Fruit fly (Drosophila melanogaster) whole organism, wandering third instar larva: ENCODE data around the gene PolA1.

Source experiments
- Abd-B ChIP-seq: fragments of >200 bp; optimal IDR thresholded peaks from 2 replicates; lab custom pipeline; 2017; ENCODE audit warnings: missing biosample characterization, missing genetic modification characterization
- CG32264 ChIP-seq: fragments of 200-800 bp; sonication (Bioruptor generic); optimal IDR thresholded peaks from 2 replicates; lab custom pipeline; 2016; ENCODE audit warnings: missing biosample characterization, missing genetic modification characterization
- CG9705 ChIP-seq: fragments of 200-800 bp; sonication (Bioruptor generic); optimal IDR thresholded peaks from 2 replicates; lab custom pipeline; 2018; ENCODE audit warnings: missing biosample characterization, mild to moderate bottlenecking, missing genetic modification characterization
- Dfd ChIP-seq: fragments of >200 bp; optimal IDR thresholded peaks from 2 replicates; lab custom pipeline; 2017; ENCODE audit warnings: missing biosample characterization, missing genetic modification characterization
- Dif ChIP-seq: fragments of 200-275, 200-300 bp; sonication (Bioruptor generic); optimal IDR thresholded peaks from 2 replicates; lab custom pipeline; 2018; ENCODE audit warnings: missing biosample characterization, missing genetic modification characterization; ENCODE audit not compliant: partially characterized antibody
- GATAd ChIP-seq: sonication (Bioruptor generic); optimal IDR thresholded peaks from 2 replicates; lab custom pipeline; 2016; ENCODE audit warnings: missing biosample characterization, missing genetic modification characterization
- HLH106 ChIP-seq: fragments of 200-800 bp; optimal IDR thresholded peaks from 3 replicates; lab custom pipeline; 2019; ENCODE audit warnings: missing biosample characterization, mild to moderate bottlenecking, missing genetic modification characterization, moderate library complexity
- Hnf4 ChIP-seq: fragments of 200-800 bp; sonication (Bioruptor generic); optimal IDR thresholded peaks from 2 replicates; lab custom pipeline; 2016; ENCODE audit warnings: missing biosample characterization, mild to moderate bottlenecking, missing genetic modification characterization
- Hr78 ChIP-seq: fragments of >200 bp; optimal IDR thresholded peaks from 2 replicates; lab custom pipeline; 2017; ENCODE audit warnings: missing biosample characterization, missing genetic modification characterization
- Jra ChIP-seq: sonication (Bioruptor generic); optimal IDR thresholded peaks from 2 replicates; lab custom pipeline; 2016; ENCODE audit warnings: missing biosample characterization, missing genetic modification characterization
- Myc ChIP-seq: fragments of >200 bp; optimal IDR thresholded peaks from 2 replicates; lab custom pipeline; 2017
- OdsH ChIP-seq: fragments of 200-800 bp; sonication (Bioruptor generic); optimal IDR thresholded peaks from 2 replicates; lab custom pipeline; 2016; ENCODE audit warnings: missing biosample characterization, mild to moderate bottlenecking, missing genetic modification characterization
- Rel ChIP-seq, 2 experiments: fragments of 200-800 bp; sonication (Bioruptor generic) in 1 of 2; optimal IDR thresholded peaks; 2 replicates in 1 of 2; 3 replicates in 1 of 2; lab custom pipeline; 2016 to 2019; ENCODE audit warnings: mild to moderate bottlenecking in 2 of 2, missing biosample characterization in 2 of 2, missing genetic modification characterization in 2 of 2, moderate library complexity in 1 of 2
- Sp1 ChIP-seq: fragments of 200-800 bp; sonication (Bioruptor generic); optimal IDR thresholded peaks from 3 replicates; lab custom pipeline; 2019; ENCODE audit warnings: missing biosample characterization, mild to moderate bottlenecking, missing genetic modification characterization, moderate library complexity
- Vsx2 ChIP-seq: fragments of 200-300, 225-300 bp; sonication (Bioruptor generic); optimal IDR thresholded peaks from 2 replicates; lab custom pipeline; 2018; ENCODE audit warnings: missing biosample characterization, missing genetic modification characterization; ENCODE audit not compliant: partially characterized antibody
- br ChIP-seq: fragments of 200-800 bp; sonication (Bioruptor generic); optimal IDR thresholded peaks from 2 replicates; lab custom pipeline; 2016; ENCODE audit warnings: missing biosample characterization, missing genetic modification characterization
- brk ChIP-seq: fragments of 200-800 bp; sonication (Bioruptor generic); optimal IDR thresholded peaks from 2 replicates; lab custom pipeline; 2016; ENCODE audit warnings: missing biosample characterization, mild to moderate bottlenecking, missing genetic modification characterization
- dl ChIP-seq, 2 experiments: fragments of 175-275, 200-275 bp in 1 of 2; fragments of 200-275 bp in 1 of 2; sonication (Bioruptor generic); optimal IDR thresholded peaks; lab custom pipeline; 2018; ENCODE audit warnings: mild to moderate bottlenecking in 2 of 2, missing biosample characterization in 2 of 2, missing genetic modification characterization in 2 of 2, moderate library complexity in 2 of 2; ENCODE audit not compliant: partially characterized antibody in 2 of 2, insufficient read depth in 1 of 2
- dmrt93B ChIP-seq: fragments of 200-800 bp; sonication (Bioruptor generic); optimal IDR thresholded peaks from 2 replicates; lab custom pipeline; 2018; ENCODE audit warnings: missing biosample characterization, mild to moderate bottlenecking, missing genetic modification characterization
- dsf ChIP-seq: sonication (Bioruptor generic); optimal IDR thresholded peaks from 2 replicates; lab custom pipeline; 2016; ENCODE audit warnings: missing biosample characterization, missing genetic modification characterization, borderline replicate concordance
- ey ChIP-seq: fragments of 200-800 bp; sonication (Bioruptor generic); optimal IDR thresholded peaks from 2 replicates; lab custom pipeline; 2016; ENCODE audit warnings: missing biosample characterization, missing genetic modification characterization
- foxo ChIP-seq, 2 experiments: fragments of 200-800 bp; sonication (Bioruptor generic); optimal IDR thresholded peaks; 2 replicates in 1 of 2; 3 replicates in 1 of 2; lab custom pipeline; 2016 to 2017; ENCODE audit warnings: missing biosample characterization in 2 of 2, missing genetic modification characterization in 2 of 2
- fru ChIP-seq: fragments of 200-800 bp; sonication (Bioruptor generic); optimal IDR thresholded peaks from 3 replicates; lab custom pipeline; 2016; ENCODE audit warnings: missing biosample characterization, mild to moderate bottlenecking, missing genetic modification characterization
- jim ChIP-seq: fragments of 175-275, 200-325 bp; sonication (Bioruptor generic); optimal IDR thresholded peaks from 2 replicates; lab custom pipeline; 2016; ENCODE audit warnings: missing biosample characterization, mild to moderate bottlenecking, missing genetic modification characterization
- lola ChIP-seq: fragments of >200 bp; optimal IDR thresholded peaks from 2 replicates; lab custom pipeline; 2017; ENCODE audit warnings: missing biosample characterization, missing genetic modification characterization
- pan ChIP-seq: fragments of >200 bp; optimal IDR thresholded peaks from 2 replicates; lab custom pipeline; 2017
- psq ChIP-seq: fragments of 200-800 bp; sonication (Bioruptor generic); optimal IDR thresholded peaks from 3 replicates; lab custom pipeline; 2017; ENCODE audit warnings: missing biosample characterization, mild to moderate bottlenecking, missing genetic modification characterization, moderate library complexity
- rgr ChIP-seq: fragments of 200-800 bp; sonication (Bioruptor generic); optimal IDR thresholded peaks from 3 replicates; lab custom pipeline; 2016; ENCODE audit warnings: missing biosample characterization, mild to moderate bottlenecking, missing genetic modification characterization
- sage ChIP-seq: fragments of 200-800 bp; sonication (Bioruptor generic); optimal IDR thresholded peaks from 2 replicates; lab custom pipeline; 2016; ENCODE audit warnings: missing biosample characterization, mild to moderate bottlenecking, missing genetic modification characterization
- sv ChIP-seq: fragments of 200-800 bp; sonication (Bioruptor generic); optimal IDR thresholded peaks from 3 replicates; lab custom pipeline; 2016; ENCODE audit warnings: missing biosample characterization, missing genetic modification characterization
- tai ChIP-seq: sonication (Bioruptor generic); optimal IDR thresholded peaks from 2 replicates; lab custom pipeline; 2016; ENCODE audit warnings: missing biosample characterization, missing genetic modification characterization
- usp ChIP-seq: fragments of >200 bp; optimal IDR thresholded peaks from 2 replicates; lab custom pipeline; 2017; ENCODE audit warnings: missing biosample characterization, missing genetic modification characterization
- woc ChIP-seq: sonication (Bioruptor generic); optimal IDR thresholded peaks from 2 replicates; lab custom pipeline; 2016; ENCODE audit warnings: missing biosample characterization, mild to moderate bottlenecking, missing genetic modification characterization

The PolA1 gene

dm6 chr3R:21640337-21640994 is 31.1 kb downstream of the PolA1 start:
- no peak for TF ChIP-seq psq (GFP tag; lab: Kevin White, UChicago)
- no peak for TF ChIP-seq Hnf4 (GFP tag; lab: Kevin White, UChicago)
- no peak for TF ChIP-seq HLH106 (tag; lab: Kevin White, UChicago)
- no peak for TF ChIP-seq fru (GFP tag; lab: Kevin White, UChicago)
- TF ChIP-seq Abd-B, result no peak
- TF ChIP-seq brk (GFP tag; lab: Kevin White, UChicago), result no peak
- no peak for TF ChIP-seq br
- no peak for TF ChIP-seq woc (GFP tag; lab: Kevin White, UChicago)
- TF ChIP-seq foxo (GFP tag; optimal IDR thresholded peaks at IDR 0.05; lab: Kevin White, UChicago), result no peak
- no peak for TF ChIP-seq rgr (GFP tag; lab: Kevin White, UChicago)
- TF ChIP-seq Sp1, result no peak
- TF ChIP-seq Rel (GFP tag; optimal IDR thresholded peaks at IDR 0.05; lab: Kevin White, UChicago), result no peak
- TF ChIP-seq Rel (tag; optimal IDR thresholded peaks at IDR 0.05; lab: Kevin White, UChicago), result no peak
- no peak for TF ChIP-seq OdsH (GFP tag; lab: Kevin White, UChicago)
- no peak for TF ChIP-seq Hr78 (GFP tag; lab: Kevin White, UChicago)
- no peak for TF ChIP-seq lola (GFP tag; lab: Kevin White, UChicago)
- TF ChIP-seq sv, result no peak
- no peak for TF ChIP-seq usp (GFP tag; lab: Kevin White, UChicago)
- TF ChIP-seq Vsx2 (GFP tag; lab: Kevin White, UChicago), result no peak
- TF ChIP-seq pan (lab: Kevin White, UChicago), result no peak
- TF ChIP-seq, all 38 proteins: peak for 0

dm6 chr3R:21638437-21638836 is 33.1 kb downstream of the PolA1 start:
- no peak for TF ChIP-seq pan (lab: Kevin White, UChicago)
- TF ChIP-seq dl (GFP tag; optimal IDR thresholded peaks at IDR 0.05; lab: Kevin White, UChicago; ENCODE audit: insufficient read depth in 1 of 2, partially characterized antibody in 2 of 2), result peak in 1 of 2 experiments; percentile 36
- TF ChIP-seq Dif (GFP tag; lab: Kevin White, UChicago), result peak; percentile 42
- no peak for TF ChIP-seq Abd-B
- TF ChIP-seq jim (GFP tag; lab: Kevin White, UChicago), result no peak
- no peak for TF ChIP-seq sv
- no peak for TF ChIP-seq fru (GFP tag; lab: Kevin White, UChicago)
- TF ChIP-seq dsf, result no peak
- TF ChIP-seq usp (GFP tag; lab: Kevin White, UChicago), result no peak

- TF ChIP-seq Myc, result no peak
- no peak for TF ChIP-seq fru (GFP tag; lab: Kevin White, UChicago)
- no peak for TF ChIP-seq CG32264 (GFP tag; lab: Kevin White, UChicago)
- no peak for TF ChIP-seq Dif (GFP tag; lab: Kevin White, UChicago)
- TF ChIP-seq OdsH (GFP tag; lab: Kevin White, UChicago), result no peak
- no peak for TF ChIP-seq ey
- no peak for TF ChIP-seq dmrt93B
- TF ChIP-seq Dfd, result no peak
- no peak for TF ChIP-seq dl (GFP tag; optimal IDR thresholded peaks at IDR 0.05; lab: Kevin White, UChicago; ENCODE audit: insufficient read depth in 1 of 2, partially characterized antibody in 2 of 2)
- no peak for TF ChIP-seq usp (GFP tag; lab: Kevin White, UChicago)
- TF ChIP-seq jim (GFP tag; lab: Kevin White, UChicago), result no peak
- no peak for TF ChIP-seq Rel (GFP tag; optimal IDR thresholded peaks at IDR 0.05; lab: Kevin White, UChicago)
- TF ChIP-seq Rel (tag; optimal IDR thresholded peaks at IDR 0.05; lab: Kevin White, UChicago), result no peak
- TF ChIP-seq GATAd (GFP tag; lab: Kevin White, UChicago), result no peak
- no peak for TF ChIP-seq brk (GFP tag; lab: Kevin White, UChicago)
- no peak for TF ChIP-seq Sp1
- no peak for TF ChIP-seq tai (GFP tag; lab: Kevin White, UChicago)
- no peak for TF ChIP-seq sage (GFP tag; lab: Kevin White, UChicago)
- TF ChIP-seq Jra (GFP tag; lab: Kevin White, UChicago), result no peak
- TF ChIP-seq CG9705, result no peak
- TF ChIP-seq HLH106 (tag; lab: Kevin White, UChicago), result no peak
Observed at dm6 chr3R:21636867-21637481, 34.6 kb downstream of the PolA1 start.
